Fruit fly (Drosophila melanogaster) whole organism, pupa: ENCODE measurements around the gene CG31949.

Experiments used
- CG15710 ChIP-seq: fragments of 200-800 bp; sonication (Bioruptor generic); optimal IDR thresholded peaks from 2 replicates; lab custom pipeline; 2018; ENCODE audit warnings: missing biosample characterization, mild to moderate bottlenecking, missing genetic modification characterization, moderate library complexity
- CG4496 ChIP-seq: fragments of 200-800 bp; sonication (Bioruptor generic); IDR thresholded peaks from 3 replicates; pipeline ENCODE4 v1.3.6; 2022; ENCODE audit warnings: missing biosample characterization, missing genetic modification characterization
- gl ChIP-seq: fragments of 200-800 bp; sonication (Bioruptor generic); optimal IDR thresholded peaks from 2 replicates; lab custom pipeline; 2018; ENCODE audit warnings: missing biosample characterization, mild to moderate bottlenecking, missing genetic modification characterization

- no peak for TF ChIP-seq gl (tag; lab: Kevin White, UChicago)
- no peak for TF ChIP-seq CG4496 (GFP tag; lab: Robert Waterston, UW)
- TF ChIP-seq CG15710 (tag; lab: Kevin White, UChicago) = no peak
Observed at dm6 chr2L:2252241-2252640, 47.7 kb upstream of the CG31949 start, which contains the start of gene CG17239.
